Worm (Caenorhabditis elegans): ENCODE measurements around the gene clec-179.

clec-179 gene

DNA sequence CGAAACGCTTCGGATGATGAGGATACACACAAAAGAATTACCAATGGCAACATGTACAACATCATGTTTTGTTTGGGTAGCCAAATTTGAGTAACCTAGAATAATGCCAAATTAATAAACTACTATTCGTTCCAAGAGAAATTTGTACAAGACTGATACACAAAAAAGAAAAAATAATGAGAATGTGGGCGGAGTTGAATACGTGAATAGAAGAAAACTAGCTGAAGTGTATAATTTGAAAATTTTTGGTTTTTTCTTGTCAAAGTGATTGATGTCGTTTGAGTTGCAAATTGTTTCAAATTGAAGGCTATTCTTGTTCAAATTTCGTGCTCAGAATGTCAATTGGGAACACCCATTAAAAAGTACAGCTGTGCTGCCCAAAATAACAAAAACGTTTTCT, 7.2 kb upstream of the clec-179 start, which contains the start of gene R13A1.5:
R13A1.5 (minus strand) TSS at position 101 of the 400 bp plus-strand sequence.
- no peak for TF ChIP-seq odd-2 (tag; optimal IDR thresholded peaks at IDR 0.05)
- no peak for TF ChIP-seq tbx-2 (tag; optimal IDR thresholded peaks at IDR 0.05)
- no peak for TF ChIP-seq ttx-3 (tag; optimal IDR thresholded peaks at IDR 0.05)
- TF ChIP-seq fax-1 (tag; optimal IDR thresholded peaks at IDR 0.05) = no peak
- no peak for TF ChIP-seq unc-86 (tag; optimal IDR thresholded peaks at IDR 0.05)
- no peak for TF ChIP-seq K09A11.1 (tag; optimal IDR thresholded peaks at IDR 0.05; ENCODE audit: insufficient read depth)
- no peak for TF ChIP-seq ahr-1 (tag; optimal IDR thresholded peaks at IDR 0.05)
- TF ChIP-seq ets-4 (tag; optimal IDR thresholded peaks at IDR 0.05) = no peak
- no peak for TF ChIP-seq ceh-45 (GFP tag; IDR thresholded peaks at IDR 0.05)

DNA sequence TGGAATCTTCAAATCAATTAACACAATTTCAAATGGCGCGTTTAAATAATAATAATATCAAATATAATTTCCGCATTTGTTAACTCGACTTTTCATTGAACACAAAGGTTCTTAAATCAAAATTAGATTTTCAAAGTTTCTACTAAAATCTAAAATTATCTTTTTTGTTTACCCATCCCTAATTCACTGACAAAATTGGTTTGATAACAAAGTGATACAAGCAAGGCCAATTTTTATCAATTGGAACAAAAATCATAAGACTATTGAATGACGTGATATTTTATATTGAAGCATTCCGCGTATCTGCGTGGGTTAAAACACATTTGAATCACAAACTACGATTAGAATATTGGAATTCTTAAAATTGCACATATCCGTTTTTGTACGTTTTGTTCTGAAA, 5.9 kb upstream of the clec-179 start:
- TF ChIP-seq pha-4 (tag; optimal IDR thresholded peaks at IDR 0.05) = no peak
- TF ChIP-seq elt-2 (tag; optimal IDR thresholded peaks at IDR 0.05) = peak; percentile 49

DNA sequence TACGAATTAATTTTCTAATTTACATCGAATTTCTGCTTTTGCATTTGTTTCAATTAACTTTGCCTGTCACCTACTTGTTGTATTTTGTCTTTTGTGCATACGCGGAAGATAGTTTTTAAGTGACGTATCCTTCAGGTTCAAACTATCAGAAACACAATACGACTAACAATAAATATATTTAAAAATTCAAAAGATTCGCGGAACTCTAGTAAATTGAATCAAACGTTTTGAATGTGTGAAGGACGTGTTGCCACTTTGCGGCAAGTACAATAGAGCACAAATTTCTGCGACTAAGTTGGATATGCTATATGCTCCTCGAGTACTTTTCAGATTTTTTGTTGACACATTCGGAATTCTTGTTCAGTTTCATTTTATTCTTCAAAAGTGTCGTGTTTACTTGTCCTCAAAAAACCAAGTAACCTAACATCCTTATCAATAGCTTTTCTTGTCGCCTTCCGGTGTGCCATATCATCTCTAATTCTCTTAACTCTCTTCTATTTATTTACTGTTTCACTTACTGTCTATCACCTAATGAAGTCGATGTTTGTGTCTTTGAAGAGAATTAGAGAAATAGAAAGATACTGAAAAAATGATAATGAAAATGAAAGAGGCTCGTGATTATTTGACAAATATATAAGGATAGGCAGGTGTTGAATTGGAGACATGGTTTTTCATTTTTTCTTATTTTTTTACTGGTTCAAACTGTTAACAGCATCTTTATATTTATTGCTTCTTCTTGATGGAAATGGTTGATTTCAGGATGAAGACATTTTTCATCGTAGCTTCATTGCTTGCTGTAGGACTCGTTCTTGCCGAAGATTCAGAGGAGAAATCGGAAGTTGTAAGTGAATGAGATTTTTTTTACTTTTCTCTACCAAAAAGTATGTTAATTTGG, 4.3 kb upstream of the clec-179 start, which contains the start of gene srlf-7:
srlf-7 (plus strand) TSS at position 760 of the 895 bp plus-strand sequence.
- TF ChIP-seq pqm-1 (tag; optimal IDR thresholded peaks at IDR 0.05) = peak; percentile 27
- TF ChIP-seq elt-2 (tag; optimal IDR thresholded peaks at IDR 0.05) = peak; percentile 88
- TF ChIP-seq eyg-1 (tag; optimal IDR thresholded peaks at IDR 0.05) = no peak
- no peak for TF ChIP-seq ttx-3 (tag; optimal IDR thresholded peaks at IDR 0.05)
- no peak for TF ChIP-seq gmeb-2 (tag; optimal IDR thresholded peaks at IDR 0.05)
- TF ChIP-seq unc-55 (GFP tag; optimal IDR thresholded peaks at IDR 0.05) = no peak
- TF ChIP-seq pha-4 (tag; optimal IDR thresholded peaks at IDR 0.05) = no peak
- no peak for TF ChIP-seq sdc-2 (tag; optimal IDR thresholded peaks at IDR 0.05)
- no peak for TF ChIP-seq madf-2 (tag; optimal IDR thresholded peaks at IDR 0.05)
- TF ChIP-seq hlh-6 (tag; optimal IDR thresholded peaks at IDR 0.05) = no peak
- TF ChIP-seq K02D7.2 (tag; optimal IDR thresholded peaks at IDR 0.05) = no peak
- TF ChIP-seq elt-4 (tag; optimal IDR thresholded peaks at IDR 0.05) = no peak
- TF ChIP-seq ceh-19 (GFP tag; optimal IDR thresholded peaks at IDR 0.05) = no peak
- TF ChIP-seq pax-1 (tag; optimal IDR thresholded peaks at IDR 0.05) = no peak
- TF ChIP-seq unc-42 (tag; optimal IDR thresholded peaks at IDR 0.05) = peak; percentile 44
- TF ChIP-seq fax-1 (tag; optimal IDR thresholded peaks at IDR 0.05) = no peak
- TF ChIP-seq ref-2 (tag; optimal IDR thresholded peaks at IDR 0.05) = no peak

DNA sequence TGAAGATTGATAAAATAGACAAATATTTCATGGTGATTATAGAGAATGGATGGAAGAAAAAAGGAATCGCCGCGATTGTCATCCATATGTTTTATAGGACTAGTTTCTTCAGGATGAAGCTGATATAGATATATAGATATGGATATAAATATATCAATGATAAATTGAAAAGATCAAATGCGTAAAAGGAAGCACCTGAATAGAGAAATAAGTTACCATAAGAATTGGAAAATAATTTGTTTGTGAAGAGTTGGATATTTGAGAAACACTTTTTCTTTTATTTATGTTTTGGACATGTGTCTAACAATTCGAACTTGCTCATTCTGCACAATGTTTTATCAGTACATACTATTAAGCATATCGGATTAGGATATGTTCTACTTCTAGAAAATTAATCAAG, 3.5 kb upstream of the clec-179 start, which contains the start of gene C42D4.13:
C42D4.13 (minus strand) TSS at position 101 of the 400 bp plus-strand sequence.
- TF ChIP-seq elt-2 (tag; optimal IDR thresholded peaks at IDR 0.05) (no peak), tbx-7 (tag; optimal IDR thresholded peaks at IDR 0.05) (no peak), pha-2 (tag; optimal IDR thresholded peaks at IDR 0.05) (no peak), nhr-11 (tag; optimal IDR thresholded peaks at IDR 0.05) (no peak), lin-11 (tag; optimal IDR thresholded peaks at IDR 0.05) (no peak), ceh-2 (tag; optimal IDR thresholded peaks at IDR 0.05) (no peak), ref-2 (tag; optimal IDR thresholded peaks at IDR 0.05) (no peak), unc-3 (GFP tag; conservative IDR thresholded peaks at IDR 0.05) (no peak), unc-3 (tag; optimal IDR thresholded peaks at IDR 0.05) (no peak), ahr-1 (tag; optimal IDR thresholded peaks at IDR 0.05) (no peak), F13H6.1 (tag; optimal IDR thresholded peaks at IDR 0.05) (no peak), Y22D7AL.16 (tag; optimal IDR thresholded peaks at IDR 0.05) (no peak), pag-3 (tag; optimal IDR thresholded peaks at IDR 0.05; ENCODE audit: borderline replicate concordance) (no peak), C38D4.7 (GFP tag; optimal IDR thresholded peaks at IDR 0.05) (no peak), tbx-2 (tag; optimal IDR thresholded peaks at IDR 0.05) (no peak), sox-2 (GFP tag; IDR thresholded peaks at IDR 0.05) (no peak), ceh-18 (tag; optimal IDR thresholded peaks at IDR 0.05) (no peak), ceh-24 (tag; optimal IDR thresholded peaks at IDR 0.05) (no peak)
